Worm (Caenorhabditis elegans) whole organism, L1 larva: ENCODE results near the gene sahd-1.

Source experiments
- C04F5.9 ChIP-seq: sonication (generic microtip); optimal IDR thresholded peaks from 2 replicates; lab custom pipeline; 2016; ENCODE audit warnings: missing genetic modification characterization, missing compliant biosample characterization
- C34B4.2 ChIP-seq: sonication (generic microtip); optimal IDR thresholded peaks from 2 replicates; lab custom pipeline; 2017; ENCODE audit warnings: mild to moderate bottlenecking, missing genetic modification characterization, missing compliant biosample characterization
- F16B12.6 ChIP-seq: fragments of 150-350 bp; optimal IDR thresholded peaks from 2 replicates; lab custom pipeline; 2014; ENCODE audit warnings: missing biosample characterization, missing genetic modification characterization
- aha-1 ChIP-seq: fragments of 150-350 bp; optimal IDR thresholded peaks from 2 replicates; lab custom pipeline; 2014; ENCODE audit warnings: missing biosample characterization, missing genetic modification characterization
- ama-1 ChIP-seq: fragments of 150-350 bp; optimal IDR thresholded peaks from 2 replicates; lab custom pipeline; 2014
- blmp-1 ChIP-seq: fragments of 150-350 bp; optimal IDR thresholded peaks from 2 replicates; lab custom pipeline; 2014; ENCODE audit warnings: missing biosample characterization, missing genetic modification characterization
- ceh-82 ChIP-seq, 3 experiments: fragments of 150-350 bp in 1 of 3; sonication (generic microtip) in 2 of 3; optimal IDR thresholded peaks; 2 replicates each; lab custom pipeline; 2014 to 2017; ENCODE audit warnings: missing biosample characterization in 3 of 3, missing genetic modification characterization in 3 of 3
- ceh-88 ChIP-seq: fragments of 200-800 bp; sonication (Bioruptor generic); IDR thresholded peaks from 2 replicates; pipeline ENCODE4 v1.3.6; 2022; ENCODE audit warnings: missing genetic modification characterization, missing compliant biosample characterization
- ces-1 ChIP-seq: fragments of 150-350 bp; optimal IDR thresholded peaks from 2 replicates; lab custom pipeline; 2014; ENCODE audit warnings: missing biosample characterization, missing genetic modification reagents, missing genetic modification characterization
- dpl-1 ChIP-seq, 3 experiments: fragments of 150-350 bp in 2 of 3; sonication (generic microtip) in 1 of 3; optimal IDR thresholded peaks; 2 replicates each; lab custom pipeline; 2014 to 2017; ENCODE audit warnings: missing biosample characterization in 3 of 3, missing genetic modification characterization in 3 of 3, missing genetic modification reagents in 3 of 3
- dsc-1 ChIP-seq: sonication (generic microtip); optimal IDR thresholded peaks from 2 replicates; lab custom pipeline; 2016; ENCODE audit warnings: mild to moderate bottlenecking, missing genetic modification characterization, missing compliant biosample characterization
- efl-1 ChIP-seq, 4 experiments: fragments of 150-350 bp; optimal IDR thresholded peaks in 3 of 4; peaks in 1 of 4; 1 replicate in 1 of 4; 2 replicates in 3 of 4; lab custom pipeline; 2014; ENCODE audit warnings: missing biosample characterization in 2 of 4, missing genetic modification characterization in 2 of 4, missing genetic modification reagents in 2 of 4
- efl-3 ChIP-seq: fragments of 200-800 bp; sonication (Bioruptor generic); optimal IDR thresholded peaks from 2 replicates; lab custom pipeline; 2018; ENCODE audit warnings: mild to moderate bottlenecking, missing genetic modification characterization, missing compliant biosample characterization
- egl-13 ChIP-seq: sonication (generic microtip); optimal IDR thresholded peaks from 2 replicates; lab custom pipeline; 2016; ENCODE audit warnings: missing genotype, missing genetic modification reagents, missing genetic modification characterization, missing compliant biosample characterization
- elt-2 ChIP-seq: sonication (generic microtip); optimal IDR thresholded peaks from 2 replicates; lab custom pipeline; 2016; ENCODE audit warnings: missing genetic modification characterization, mild to moderate bottlenecking, inconsistent platforms, missing compliant biosample characterization, missing genetic modification reagents
- elt-3 ChIP-seq, 6 experiments: fragments of 150-350 bp in 1 of 6; sonication (generic microtip); optimal IDR thresholded peaks; 2 replicates each; lab custom pipeline; 2017 to 2018; ENCODE audit warnings: missing biosample characterization in 6 of 6, missing genetic modification characterization in 6 of 6, inconsistent platforms in 1 of 6
- ets-5 ChIP-seq: fragments of 200-800 bp; sonication (Bioruptor generic); IDR thresholded peaks from 2 replicates; pipeline ENCODE4 v1.3.6; 2022; ENCODE audit warnings: missing genetic modification characterization, missing compliant biosample characterization
- grh-1 ChIP-seq: fragments of 200-800 bp; sonication (Bioruptor generic); IDR thresholded peaks from 2 replicates; pipeline ENCODE4 v1.3.6; 2022; ENCODE audit warnings: missing genetic modification reagents, missing genetic modification characterization, missing compliant biosample characterization
- hlh-17 ChIP-seq: fragments of 200-800 bp; sonication (Bioruptor generic); optimal IDR thresholded peaks from 2 replicates; lab custom pipeline; 2018; ENCODE audit warnings: missing genetic modification characterization, mild to moderate bottlenecking, missing compliant biosample characterization, moderate library complexity, borderline replicate concordance
- hpl-2 ChIP-seq: fragments of 150-350 bp; optimal IDR thresholded peaks from 2 replicates; lab custom pipeline; 2014; ENCODE audit warnings: missing biosample characterization, missing genetic modification reagents, missing genetic modification characterization
- isw-1 ChIP-seq: fragments of 200-800 bp; sonication (Bioruptor generic); IDR thresholded peaks from 2 replicates; pipeline ENCODE4 v1.3.6; 2022; ENCODE audit warnings: missing genetic modification characterization, missing compliant biosample characterization
- lin-13 ChIP-seq: fragments of 150-350 bp; optimal IDR thresholded peaks from 2 replicates; lab custom pipeline; 2014; ENCODE audit warnings: missing biosample characterization, missing genetic modification reagents, missing genetic modification characterization
- lin-15B ChIP-seq: fragments of 150-350 bp; sonication (generic microtip); optimal IDR thresholded peaks from 3 replicates; lab custom pipeline; 2014; ENCODE audit warnings: missing biosample characterization, missing genetic modification characterization
- lin-35 ChIP-seq, 2 experiments: fragments of 150-350 bp; optimal IDR thresholded peaks; 2 replicates each; lab custom pipeline; 2014; ENCODE audit warnings: missing biosample characterization in 2 of 2, missing genetic modification characterization in 2 of 2, missing genetic modification reagents in 2 of 2
- mef-2 ChIP-seq: fragments of 150-350 bp; optimal IDR thresholded peaks from 2 replicates; lab custom pipeline; 2014; ENCODE audit warnings: missing biosample characterization, missing genetic modification characterization
- nhr-20 ChIP-seq: sonication (generic microtip); optimal IDR thresholded peaks from 2 replicates; lab custom pipeline; 2016; ENCODE audit warnings: mild to moderate bottlenecking, missing genetic modification characterization, missing compliant biosample characterization
- nhr-237 ChIP-seq: fragments of 150-350 bp; optimal IDR thresholded peaks from 2 replicates; lab custom pipeline; 2014; ENCODE audit warnings: missing biosample characterization, missing genetic modification characterization
- nhr-71 ChIP-seq: sonication (generic microtip); optimal IDR thresholded peaks from 2 replicates; lab custom pipeline; 2016; ENCODE audit warnings: mild to moderate bottlenecking, missing genetic modification characterization, moderate library complexity, missing compliant biosample characterization
- nhr-76 ChIP-seq: sonication (generic microtip); optimal IDR thresholded peaks from 2 replicates; lab custom pipeline; 2017; ENCODE audit warnings: missing biosample characterization, missing genetic modification characterization
- nhr-77 ChIP-seq: fragments of 150-350 bp; optimal IDR thresholded peaks from 2 replicates; lab custom pipeline; 2014; ENCODE audit warnings: missing biosample characterization, missing genetic modification characterization
- nhr-90 ChIP-seq: sonication (generic microtip); optimal IDR thresholded peaks from 2 replicates; lab custom pipeline; 2016; ENCODE audit warnings: mild to moderate bottlenecking, missing genetic modification characterization, missing compliant biosample characterization; ENCODE audit not compliant: poor library complexity
- pag-3 ChIP-seq: sonication (generic microtip); optimal IDR thresholded peaks from 2 replicates; lab custom pipeline; 2017; ENCODE audit warnings: missing genetic modification characterization, mild to moderate bottlenecking, missing compliant biosample characterization, antibody characterized with exemption, borderline replicate concordance; ENCODE audit not compliant: insufficient read depth
- pqm-1 ChIP-seq: sonication (generic microtip); optimal IDR thresholded peaks from 3 replicates; lab custom pipeline; 2017; ENCODE audit warnings: missing biosample characterization, missing genetic modification characterization
- rnt-1 ChIP-seq: sonication (generic microtip); optimal IDR thresholded peaks from 2 replicates; lab custom pipeline; 2016; ENCODE audit warnings: mild to moderate bottlenecking, missing genetic modification characterization, moderate library complexity, missing compliant biosample characterization
- skn-1 ChIP-seq: fragments of 150-350 bp; optimal IDR thresholded peaks from 2 replicates; lab custom pipeline; 2014; ENCODE audit warnings: missing biosample characterization, missing genetic modification characterization
- snpc-4 ChIP-seq: fragments of 150-350 bp; optimal IDR thresholded peaks from 2 replicates; lab custom pipeline; 2014; ENCODE audit warnings: missing biosample characterization, missing genetic modification characterization
- sup-37 ChIP-seq: fragments of 200-800 bp; sonication (Bioruptor generic); optimal IDR thresholded peaks from 2 replicates; lab custom pipeline; 2018; ENCODE audit warnings: mild to moderate bottlenecking, missing genetic modification characterization, missing compliant biosample characterization
- tbx-2 ChIP-seq: sonication (generic microtip); optimal IDR thresholded peaks from 2 replicates; lab custom pipeline; 2016; ENCODE audit warnings: missing genetic modification characterization, missing compliant biosample characterization
- unc-130 ChIP-seq: fragments of 150-350 bp; optimal IDR thresholded peaks from 2 replicates; lab custom pipeline; 2017; ENCODE audit warnings: missing biosample characterization, missing genetic modification characterization, inconsistent platforms
- unc-30 ChIP-seq: sonication (generic microtip); optimal IDR thresholded peaks from 2 replicates; lab custom pipeline; 2017; ENCODE audit warnings: missing biosample characterization, missing genetic modification characterization
- unc-98 ChIP-seq: fragments of 200-800 bp; sonication (Bioruptor generic); IDR thresholded peaks from 2 replicates; pipeline ENCODE4 v1.3.6; 2022; ENCODE audit warnings: missing genetic modification characterization, missing compliant biosample characterization
- zag-1 ChIP-seq: fragments of 150-350 bp; optimal IDR thresholded peaks from 2 replicates; lab custom pipeline; 2014; ENCODE audit warnings: missing biosample characterization, missing genetic modification characterization

The sahd-1 gene

ce11 chrII:5553531-5553930, 38.8 kb upstream of the sahd-1 start:
- TF ChIP-seq aha-1 (no peak), elt-3 (tag; optimal IDR thresholded peaks at IDR 0.05; lab: Kevin White, UChicago) (no peak), lin-15B (tag; lab: Kevin White, UChicago) (no peak), zag-1 (tag; lab: Kevin White, UChicago) (no peak), tbx-2 (tag; lab: Kevin White, UChicago) (no peak), lin-13 (GFP tag; lab: Kevin White, UChicago) (no peak), nhr-90 (peak; percentile 10), dsc-1 (tag; lab: Kevin White, UChicago) (no peak), lin-35 (GFP tag; optimal IDR thresholded peaks at IDR 0.05; lab: Kevin White, UChicago) (peak in 1 of 2 experiments; percentile 30), ets-5 (GFP tag; lab: Robert Waterston, UW) (no peak), dpl-1 (GFP tag; optimal IDR thresholded peaks at IDR 0.05; lab: Kevin White, UChicago) (no peak), mef-2 (no peak), C34B4.2 (tag; lab: Kevin White, UChicago) (no peak), elt-2 (peak; percentile 98), unc-30 (no peak), unc-98 (GFP tag; lab: Robert Waterston, UW) (no peak), sup-37 (GFP tag; lab: Kevin White, UChicago) (no peak), pqm-1 (tag; lab: Kevin White, UChicago) (peak; percentile 31), pag-3 (tag; lab: Kevin White, UChicago) (no peak), efl-1 (optimal IDR thresholded peaks at IDR 0.05; lab: Kevin White, UChicago) (no peak), efl-1 (GFP tag; optimal IDR thresholded peaks at IDR 0.05 in 1 of 2; lab: Kevin White, UChicago) (no peak), nhr-76 (tag; lab: Kevin White, UChicago) (no peak), nhr-237 (no peak), hpl-2 (GFP tag; lab: Kevin White, UChicago) (no peak), blmp-1 (tag; lab: Kevin White, UChicago) (no peak), nhr-71 (tag; lab: Kevin White, UChicago) (peak; percentile 18), egl-13 (tag; lab: Kevin White, UChicago) (no peak), snpc-4 (tag; lab: Kevin White, UChicago) (no peak), ceh-82 (tag; optimal IDR thresholded peaks at IDR 0.05; lab: Kevin White, UChicago) (no peak), nhr-20 (peak; percentile 4), nhr-77 (no peak)
- TF ChIP-seq, all 84 proteins: peak for 6

DNA sequence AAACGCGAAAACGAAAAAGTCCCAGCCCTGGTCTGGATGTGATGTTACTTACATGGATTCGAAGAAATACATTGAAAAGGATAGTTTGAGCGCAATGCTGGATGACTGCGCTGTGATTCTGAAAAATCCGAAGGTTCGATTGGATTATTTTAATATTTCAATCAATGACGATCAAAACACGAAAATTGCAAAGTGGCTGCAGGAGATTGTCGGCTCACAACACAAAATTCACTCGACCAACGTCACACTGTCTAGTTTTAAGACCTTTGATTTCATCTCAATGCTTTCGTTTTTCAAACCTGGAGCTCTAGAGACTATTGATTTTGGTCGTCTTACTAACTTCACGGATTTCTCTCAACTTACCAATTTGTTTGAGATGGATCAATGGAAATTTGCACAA, 36.8 kb upstream of the sahd-1 start, which contains the start of gene C17C3.5:
C17C3.5 (plus strand) TSS at position 301 of the 400 bp plus-strand sequence.
- TF ChIP-seq nhr-237 (no peak), tbx-2 (tag; lab: Kevin White, UChicago) (no peak), unc-130 (tag; lab: Kevin White, UChicago) (no peak), rnt-1 (tag; lab: Kevin White, UChicago) (no peak), grh-1 (GFP tag; lab: Robert Waterston, UW) (no peak), lin-13 (GFP tag; lab: Kevin White, UChicago) (no peak), skn-1 (tag; lab: Kevin White, UChicago) (no peak), hlh-17 (GFP tag; lab: Kevin White, UChicago) (no peak), efl-3 (GFP tag; lab: Kevin White, UChicago) (no peak), F16B12.6 (tag; lab: Kevin White, UChicago) (no peak), ets-5 (GFP tag; lab: Robert Waterston, UW) (no peak)

ce11 chrII:5549746-5550145, 35.0 kb upstream of the sahd-1 start, which contains the start of gene C17C3.6:
TSS of gene C17C3.6 (plus strand) at chrII:5550046.
- TF ChIP-seq ces-1 (GFP tag; lab: Kevin White, UChicago): no peak
- no peak for TF ChIP-seq sup-37 (GFP tag; lab: Kevin White, UChicago)
- TF ChIP-seq lin-13 (GFP tag; lab: Kevin White, UChicago): no peak
- no peak for TF ChIP-seq nhr-77
- TF ChIP-seq ceh-88 (GFP tag; lab: Robert Waterston, UW): no peak
- TF ChIP-seq C04F5.9 (tag; lab: Kevin White, UChicago): no peak
- TF ChIP-seq elt-3 (tag; optimal IDR thresholded peaks at IDR 0.05; lab: Kevin White, UChicago): no peak
- TF ChIP-seq ama-1: no peak
- no peak for TF ChIP-seq isw-1 (GFP tag; lab: Robert Waterston, UW)
